Fruit fly (Drosophila melanogaster) whole organism, larva: ENCODE data around the gene CG42659.

Experiments
- noc ChIP-seq: fragments of 200-800 bp; sonication (Bioruptor generic); optimal IDR thresholded peaks from 3 replicates; lab custom pipeline; 2019; ENCODE audit warnings: missing biosample characterization, mild to moderate bottlenecking, missing genetic modification characterization, moderate library complexity

The CG42659 gene

dm6 chr2L:18011375-18011774 is 4.2 kb downstream of the CG42659 start, which contains the start of gene elfless:
elfless (minus strand) TSS chr2L:18011475.
- no peak for TF ChIP-seq noc (tag; lab: Kevin White, UChicago)

DNA sequence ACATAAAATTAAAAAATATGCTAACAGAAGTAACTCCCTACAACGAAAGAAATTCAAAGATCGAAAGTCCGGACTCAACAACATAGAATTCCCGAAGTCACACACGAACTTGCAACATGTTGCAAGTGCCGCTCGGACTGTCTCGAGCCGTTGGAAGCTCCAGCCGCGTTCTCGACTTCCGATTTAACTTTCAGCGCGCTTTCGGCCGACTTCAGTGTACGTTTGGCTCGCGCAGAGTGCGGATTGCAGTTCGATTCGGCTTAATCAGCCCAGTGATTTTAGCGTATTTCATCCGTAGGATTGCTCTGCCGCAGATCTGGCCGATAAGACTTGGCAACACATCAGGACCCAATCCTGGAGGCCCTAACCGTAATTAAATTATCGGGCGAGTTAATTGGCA is 5.0 kb downstream of the CG42659 start, which contains the start of gene rdo:
Gene rdo, plus strand, starts transcription at position 213 of the 400 bp plus-strand sequence.
- TF ChIP-seq noc (tag; lab: Kevin White, UChicago): no peak

DNA sequence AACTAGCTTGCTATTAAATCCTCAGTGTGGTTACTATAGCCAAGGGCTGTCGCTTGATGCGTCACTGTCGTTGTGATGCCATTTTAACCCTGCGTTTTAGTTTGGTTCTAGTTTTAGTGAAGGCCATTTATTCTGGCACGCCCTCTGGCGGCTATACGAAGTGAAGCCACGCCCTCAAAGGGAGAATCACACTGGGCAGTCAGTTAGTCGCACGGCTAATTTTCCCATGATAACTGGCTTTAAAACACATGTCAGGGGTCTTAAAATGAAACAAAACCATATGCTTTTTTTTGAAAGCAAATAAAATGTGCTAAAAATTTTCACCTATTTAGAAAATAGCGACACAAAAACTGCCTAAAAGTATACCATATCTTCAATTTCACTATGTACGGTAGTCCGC is 25.6 kb downstream of the CG42659 start:
- TF ChIP-seq noc (tag; lab: Kevin White, UChicago): no peak
